Fruit fly (Drosophila melanogaster): ENCODE measurements around the gene Hsc70-1.
A peak's percentile ranks its signal among the peaks of the same experiment; 100 is the strongest.

Hsc70-1 gene

DNA sequence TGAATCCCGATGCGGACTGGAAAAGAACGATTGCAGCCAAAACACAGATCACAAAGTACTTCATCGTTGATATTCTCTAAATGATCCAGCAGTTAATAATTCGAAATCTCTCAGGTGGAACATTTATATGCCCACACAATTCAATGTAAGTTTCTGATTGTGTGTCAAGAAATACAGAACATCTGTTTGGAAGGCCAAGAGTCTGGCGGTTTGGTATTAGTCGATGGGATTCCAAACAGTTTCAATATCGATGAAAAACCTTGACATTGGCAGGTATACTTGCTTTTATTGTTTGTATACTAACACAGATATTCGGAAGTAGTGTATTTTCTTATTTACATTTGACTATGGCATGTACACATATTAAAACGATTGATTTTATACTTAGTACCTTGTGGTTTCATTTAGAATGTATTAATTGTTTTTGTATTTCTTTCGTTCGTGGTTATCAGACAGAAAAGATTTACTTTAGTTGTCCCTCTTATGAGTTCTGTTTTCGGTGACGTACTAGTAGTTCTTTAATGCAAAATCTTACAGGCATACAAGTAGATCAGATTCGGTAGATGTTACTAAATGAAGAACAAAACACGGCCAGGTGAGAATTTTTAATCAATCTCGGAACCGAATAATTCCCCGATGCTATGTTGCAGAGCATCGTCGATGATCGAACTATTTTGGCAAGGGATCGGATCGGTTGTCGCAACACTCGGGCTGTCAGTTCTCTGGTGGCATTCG lies at the start of gene Hsc70-1, which contains the start of gene CG13738:
TSS of gene Hsc70-1 (plus strand) at position 685 of the 735 bp plus-strand sequence.
TSS of gene CG13738 (minus strand) at position 101 of the 735 bp plus-strand sequence.
- TF ChIP-seq Crg-1 (GFP tag; optimal IDR thresholded peaks at IDR 0.05) = no peak
- no peak for TF ChIP-seq CG14711 (tag; optimal IDR thresholded peaks at IDR 0.05)
- no peak for TF ChIP-seq CG7101 (tag; optimal IDR thresholded peaks at IDR 0.05)

DNA sequence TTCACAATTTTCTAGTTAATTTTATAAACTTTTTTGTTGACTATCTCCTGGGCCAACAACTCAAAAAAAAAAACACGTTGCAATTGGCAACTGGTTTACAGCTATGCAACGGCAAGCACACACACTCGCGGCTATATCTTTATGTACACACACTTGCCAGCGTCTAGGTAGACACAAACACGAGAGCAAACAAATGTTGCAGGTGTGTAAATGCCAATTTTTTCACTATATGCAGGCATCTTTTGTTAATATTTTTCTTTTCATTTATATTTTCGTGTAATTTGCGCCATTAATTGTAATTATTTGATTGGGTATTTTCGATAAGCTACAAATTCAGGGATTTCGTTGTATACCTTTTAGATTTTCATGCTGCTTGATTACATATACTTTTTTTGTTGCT lies 49.2 kb upstream of the Hsc70-1 start:
- TF ChIP-seq kay (GFP tag; ENCODE audit: borderline replicate concordance) (no peak), CG11617 (GFP tag; optimal IDR thresholded peaks at IDR 0.05) (no peak), Crg-1 (GFP tag; optimal IDR thresholded peaks at IDR 0.05) (peak; percentile 47), CG7045 (GFP tag; optimal IDR thresholded peaks at IDR 0.05) (no peak), CG7101 (tag; optimal IDR thresholded peaks at IDR 0.05) (peak; percentile 9), tj (GFP tag; optimal IDR thresholded peaks at IDR 0.05) (no peak), CG12768 (GFP tag; optimal IDR thresholded peaks at IDR 0.05) (no peak), toe (GFP tag; optimal IDR thresholded peaks at IDR 0.05) (no peak)

dm6 chr3L:13925117-13925726 lies 48.6 kb upstream of the Hsc70-1 start, which contains the start of gene Rgl:
Rgl (minus strand) TSS chr3L:13925335.
- no peak for TF ChIP-seq Crg-1 (GFP tag; optimal IDR thresholded peaks at IDR 0.05)
- TF ChIP-seq ovo (GFP tag; optimal IDR thresholded peaks at IDR 0.05) = no peak
- no peak for TF ChIP-seq pad (GFP tag; optimal IDR thresholded peaks at IDR 0.05)
- peak; percentile 23 for TF ChIP-seq tj (GFP tag; optimal IDR thresholded peaks at IDR 0.05)

DNA sequence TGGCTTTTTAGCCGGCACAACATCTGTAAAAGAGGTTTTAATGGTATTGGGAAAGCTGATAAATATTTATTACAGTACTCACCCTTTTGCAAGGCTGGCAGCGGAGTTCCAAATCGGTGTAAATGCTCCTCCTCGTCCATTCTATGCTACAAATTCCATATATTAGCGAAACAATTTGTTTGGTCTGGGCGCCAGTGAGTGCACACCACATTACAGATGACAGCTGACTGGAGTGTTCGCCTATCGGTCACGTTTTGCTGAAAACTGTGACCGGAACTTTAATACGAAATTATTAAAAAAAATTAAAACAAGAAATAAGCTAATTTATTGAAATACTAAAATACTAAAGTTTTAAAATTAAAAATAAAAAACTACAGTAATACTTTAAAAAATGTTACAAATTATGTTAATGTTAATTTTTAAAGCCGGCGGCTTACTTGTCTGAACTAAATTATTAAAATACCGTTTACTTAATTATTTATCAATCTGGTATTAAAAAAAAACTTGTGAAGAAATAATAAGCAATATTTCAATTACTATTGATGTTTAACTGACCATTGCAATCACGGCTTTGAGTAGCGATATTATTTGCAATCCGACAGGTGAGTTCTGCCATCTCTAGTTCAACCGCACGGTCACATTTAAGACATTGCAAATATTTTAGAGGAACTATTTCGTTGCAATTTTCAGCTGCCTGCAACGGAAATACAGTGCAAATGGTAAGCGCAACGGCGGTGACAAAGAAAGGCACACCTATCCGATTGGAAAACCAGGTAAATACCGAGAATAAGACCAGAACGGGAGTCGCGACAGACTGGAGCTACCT lies 44.9 kb upstream of the Hsc70-1 start, which contains the start of the genes CG8833 and DCTN1-p150:
TSS of gene CG8833 (minus strand) at position 232 of the 826 bp plus-strand sequence.
TSS of gene DCTN1-p150 (plus strand) at position 619 of the 826 bp plus-strand sequence.
- TF ChIP-seq toe (GFP tag; optimal IDR thresholded peaks at IDR 0.05) (peak; percentile 54), CG11617 (GFP tag; optimal IDR thresholded peaks at IDR 0.05) (peak; percentile 7), pad (GFP tag; optimal IDR thresholded peaks at IDR 0.05) (peak; percentile 6), CG7045 (GFP tag; optimal IDR thresholded peaks at IDR 0.05) (peak; percentile 22), ovo (GFP tag; optimal IDR thresholded peaks at IDR 0.05) (no peak), CG5204 (GFP tag; optimal IDR thresholded peaks at IDR 0.05) (no peak), CG33017 (tag; optimal IDR thresholded peaks at IDR 0.05) (no peak), CG14711 (tag; optimal IDR thresholded peaks at IDR 0.05) (peak; percentile 20), Clk (GFP tag; optimal IDR thresholded peaks at IDR 0.05) (no peak), kay (GFP tag; ENCODE audit: borderline replicate concordance) (peak; percentile 75), Hr96 (GFP tag; optimal IDR thresholded peaks at IDR 0.05) (peak; percentile 19), CG7101 (tag; optimal IDR thresholded peaks at IDR 0.05) (peak; percentile 25), Crg-1 (GFP tag; optimal IDR thresholded peaks at IDR 0.05) (no peak), cnc (optimal IDR thresholded peaks at IDR 0.05) (no peak), cic (GFP tag; optimal IDR thresholded peaks at IDR 0.05) (no peak), bab1 (GFP tag; optimal IDR thresholded peaks at IDR 0.05) (no peak), Mnt (GFP tag; optimal IDR thresholded peaks at IDR 0.05) (no peak), CG12768 (GFP tag; optimal IDR thresholded peaks at IDR 0.05) (no peak), tj (GFP tag; optimal IDR thresholded peaks at IDR 0.05) (peak; percentile 25), CG1620 (GFP tag; optimal IDR thresholded peaks at IDR 0.05) (peak; percentile 46)

- no peak for TF ChIP-seq kay (GFP tag; ENCODE audit: borderline replicate concordance)
- no peak for TF ChIP-seq CG12768 (GFP tag; optimal IDR thresholded peaks at IDR 0.05)
- TF ChIP-seq pad (GFP tag; optimal IDR thresholded peaks at IDR 0.05) = no peak
- TF ChIP-seq CG1620 (GFP tag; optimal IDR thresholded peaks at IDR 0.05) = no peak
- no peak for TF ChIP-seq CG7045 (GFP tag; optimal IDR thresholded peaks at IDR 0.05)
- no peak for TF ChIP-seq cic (GFP tag; optimal IDR thresholded peaks at IDR 0.05)
- no peak for TF ChIP-seq CG33017 (tag; optimal IDR thresholded peaks at IDR 0.05)
- no peak for TF ChIP-seq toe (GFP tag; optimal IDR thresholded peaks at IDR 0.05)
- TF ChIP-seq Mnt (GFP tag; optimal IDR thresholded peaks at IDR 0.05) = no peak
- no peak for TF ChIP-seq CG14711 (tag; optimal IDR thresholded peaks at IDR 0.05)
- TF ChIP-seq bab1 (GFP tag; optimal IDR thresholded peaks at IDR 0.05) = no peak
- TF ChIP-seq Clk (GFP tag; optimal IDR thresholded peaks at IDR 0.05) = no peak
- TF ChIP-seq cnc (optimal IDR thresholded peaks at IDR 0.05) = no peak
- TF ChIP-seq ovo (GFP tag; optimal IDR thresholded peaks at IDR 0.05) = no peak
- no peak for TF ChIP-seq tj (GFP tag; optimal IDR thresholded peaks at IDR 0.05)
- TF ChIP-seq CG11617 (GFP tag; optimal IDR thresholded peaks at IDR 0.05) = no peak
- TF ChIP-seq Hr96 (GFP tag; optimal IDR thresholded peaks at IDR 0.05) = no peak
- TF ChIP-seq CG7101 (tag; optimal IDR thresholded peaks at IDR 0.05) = no peak
- TF ChIP-seq CG5204 (GFP tag; optimal IDR thresholded peaks at IDR 0.05) = no peak
- no peak for TF ChIP-seq Crg-1 (GFP tag; optimal IDR thresholded peaks at IDR 0.05)
Observed at dm6 chr3L:13934902-13935301, 39.0 kb upstream of the Hsc70-1 start.

- TF ChIP-seq toe (GFP tag; optimal IDR thresholded peaks at IDR 0.05) (no peak), CG7045 (GFP tag; optimal IDR thresholded peaks at IDR 0.05) (no peak), pad (GFP tag; optimal IDR thresholded peaks at IDR 0.05) (no peak), Hr96 (GFP tag; optimal IDR thresholded peaks at IDR 0.05) (no peak), kay (GFP tag; ENCODE audit: borderline replicate concordance) (no peak), Clk (GFP tag; optimal IDR thresholded peaks at IDR 0.05) (no peak), CG14711 (tag; optimal IDR thresholded peaks at IDR 0.05) (no peak)
Observed at dm6 chr3L:13936771-13937170, 37.1 kb upstream of the Hsc70-1 start.

Data from whole organism, adult.